Fruit fly (Drosophila melanogaster): Measurements from ENCODE around the gene sob.

Gene sob

dm6 chr2L:3539996-3540395 lies 40.6 kb downstream of the sob start:
- TF ChIP-seq insv (optimal IDR thresholded peaks at IDR 0.05), result no peak
- TF ChIP-seq h (optimal IDR thresholded peaks at IDR 0.05), result no peak
- TF ChIP-seq ttk (optimal IDR thresholded peaks at IDR 0.05), result no peak
- TF ChIP-seq Myc (optimal IDR thresholded peaks at IDR 0.05), result no peak
- TF ChIP-seq Sin3A (optimal IDR thresholded peaks at IDR 0.05), result no peak
- TF ChIP-seq psq (optimal IDR thresholded peaks at IDR 0.05), result no peak

dm6 chr2L:3539412-3539743 lies 41.2 kb downstream of the sob start:
- TF ChIP-seq h (optimal IDR thresholded peaks at IDR 0.05), result no peak
- TF ChIP-seq Myc (optimal IDR thresholded peaks at IDR 0.05), result no peak
- no peak for TF ChIP-seq ttk (optimal IDR thresholded peaks at IDR 0.05)
- no peak for TF ChIP-seq psq (optimal IDR thresholded peaks at IDR 0.05)
- TF ChIP-seq Sin3A (optimal IDR thresholded peaks at IDR 0.05), result no peak
- TF ChIP-seq insv (optimal IDR thresholded peaks at IDR 0.05), result no peak

dm6 chr2L:3538564-3539411 lies 41.8 kb downstream of the sob start, which contains the start of gene drm:
TSS of gene drm (plus strand) at chr2L:3539247.
- no peak for TF ChIP-seq h (optimal IDR thresholded peaks at IDR 0.05)
- no peak for TF ChIP-seq ttk (optimal IDR thresholded peaks at IDR 0.05)
- no peak for TF ChIP-seq Sin3A (optimal IDR thresholded peaks at IDR 0.05)

- TF ChIP-seq psq (optimal IDR thresholded peaks at IDR 0.05), result no peak
- TF ChIP-seq insv (optimal IDR thresholded peaks at IDR 0.05), result no peak
- no peak for TF ChIP-seq ttk (optimal IDR thresholded peaks at IDR 0.05)
Observed at dm6 chr2L:3534227-3534842, 46.2 kb downstream of the sob start.

- TF ChIP-seq Myc (optimal IDR thresholded peaks at IDR 0.05), result no peak
- TF ChIP-seq psq (optimal IDR thresholded peaks at IDR 0.05), result no peak
- no peak for TF ChIP-seq h (optimal IDR thresholded peaks at IDR 0.05)
- no peak for TF ChIP-seq insv (optimal IDR thresholded peaks at IDR 0.05)
- TF ChIP-seq Sin3A (optimal IDR thresholded peaks at IDR 0.05), result no peak
- no peak for TF ChIP-seq ttk (optimal IDR thresholded peaks at IDR 0.05)
Observed at dm6 chr2L:3532973-3533525, 47.5 kb downstream of the sob start.

- TF ChIP-seq Myc (optimal IDR thresholded peaks at IDR 0.05) (no peak), h (optimal IDR thresholded peaks at IDR 0.05) (no peak), Sin3A (optimal IDR thresholded peaks at IDR 0.05) (no peak), psq (optimal IDR thresholded peaks at IDR 0.05) (no peak)
Observed at dm6 chr2L:3530186-3530832, 50.3 kb downstream of the sob start, which contains the start of the genes Spindly and IFT57. TSS of gene Spindly (minus strand) at chr2L:3530317. TSS of gene IFT57 (plus strand) at chr2L:3530789.

All from Kc167 (cell line).